Worm (Caenorhabditis elegans): Measurements from ENCODE around the gene Y54E2A.4.

Gene Y54E2A.4

DNA sequence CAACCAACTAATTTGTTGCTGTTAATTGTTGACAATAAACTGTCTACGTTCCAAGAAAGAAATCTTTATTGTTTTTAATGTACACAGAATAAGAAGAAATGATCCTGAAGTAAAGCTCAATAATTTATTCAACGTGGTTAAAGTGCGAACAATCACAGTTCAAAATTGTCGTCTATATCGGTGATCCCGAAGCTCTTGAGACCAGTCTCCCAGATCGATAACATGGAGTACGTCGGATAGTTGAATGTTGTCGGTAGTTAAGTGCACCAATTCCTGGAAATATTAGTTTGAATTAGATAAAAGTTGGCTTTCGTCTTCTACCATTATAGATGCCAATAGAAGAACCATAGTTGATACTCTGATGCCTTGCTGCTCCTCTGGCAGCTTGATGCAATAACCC, 61.7 kb downstream of the Y54E2A.4 start (continued):
- TF ChIP-seq attf-6 (GFP tag; IDR thresholded peaks at IDR 0.05) (0 out of 2 replicates have a peak, but pooled peaks have one; percentile 35), egrh-3 (GFP tag; IDR thresholded peaks at IDR 0.05) (no peak), aptf-2 (GFP tag; conservative IDR thresholded peaks at IDR 0.05) (no peak), snpc-3.4 (tag; optimal IDR thresholded peaks at IDR 0.05) (peak; percentile 66), D2030.7 (GFP tag; IDR thresholded peaks at IDR 0.05) (peak; percentile 35; the same call in 1 of the 2 replicates), madf-3 (GFP tag; IDR thresholded peaks at IDR 0.05) (0 out of 2 replicates have a peak, but pooled peaks have one; percentile 13), lin-35 (GFP tag; optimal IDR thresholded peaks at IDR 0.05) (peak in 1 of 3 experiments; percentile 42), hmg-1.2 (GFP tag; IDR thresholded peaks at IDR 0.05) (peak; percentile 18; the same call in 1 of the 2 replicates), F49E8.2 (tag; optimal IDR thresholded peaks at IDR 0.05; ENCODE audit: insufficient read depth) (peak; percentile 42), cebp-1 (GFP tag; IDR thresholded peaks at IDR 0.05) (no peak), cebp-1 (tag; optimal IDR thresholded peaks at IDR 0.05) (peak; percentile 2), F33H1.4 (GFP tag; IDR thresholded peaks at IDR 0.05) (peak; percentile 36), let-526 (GFP tag; IDR thresholded peaks at IDR 0.05) (no peak), dox-1 (GFP tag; IDR thresholded peaks at IDR 0.05) (no peak), rec-8 (tag; optimal IDR thresholded peaks at IDR 0.05) (no peak), efl-1 (GFP tag; optimal IDR thresholded peaks at IDR 0.05) (no peak), him-1 (tag; optimal IDR thresholded peaks at IDR 0.05) (peak; percentile 28), Y56A3A.18 (GFP tag; IDR thresholded peaks at IDR 0.05) (peak; percentile 44; the same call in 1 of the 2 replicates), chd-7 (tag; optimal IDR thresholded peaks at IDR 0.05) (no peak)

DNA sequence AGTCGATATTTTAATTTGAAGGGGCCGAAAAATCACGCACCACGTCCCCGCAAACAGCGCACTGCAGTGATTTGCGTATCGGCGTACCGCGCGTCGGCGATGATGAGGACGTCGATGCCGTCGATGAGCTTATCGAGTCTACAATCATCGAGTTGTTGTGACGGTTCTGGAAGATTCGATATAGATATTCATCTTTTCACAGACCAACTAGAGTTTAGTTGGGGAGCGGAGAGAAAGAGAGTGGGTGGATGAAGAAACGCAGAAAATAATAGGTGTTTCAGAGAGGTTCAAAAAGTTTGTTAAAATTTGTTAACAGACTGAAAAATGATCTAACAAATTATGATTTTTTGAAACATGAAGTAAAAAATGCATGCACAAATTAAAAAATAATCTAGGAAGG, 64.0 kb downstream of the Y54E2A.4 start, which contains the start of gene nhr-61:
Gene nhr-61 (minus strand): TSS at position 168 of the 400 bp plus-strand sequence.
- no peak for TF ChIP-seq hlh-12 (tag; optimal IDR thresholded peaks at IDR 0.05)
- no peak for TF ChIP-seq chd-7 (tag; optimal IDR thresholded peaks at IDR 0.05)
- TF ChIP-seq F49E8.2 (tag; optimal IDR thresholded peaks at IDR 0.05; ENCODE audit: insufficient read depth) = no peak
- TF ChIP-seq repo-1 (tag; optimal IDR thresholded peaks at IDR 0.05) = no peak
- no peak for TF ChIP-seq F57A8.1 (GFP tag; optimal IDR thresholded peaks at IDR 0.05)
- TF ChIP-seq nhr-90 (tag; optimal IDR thresholded peaks at IDR 0.05) = no peak
- no peak for TF ChIP-seq C06A6.2 (GFP tag; conservative IDR thresholded peaks at IDR 0.05)
- no peak for TF ChIP-seq cebp-1 (GFP tag; IDR thresholded peaks at IDR 0.05)
- TF ChIP-seq cebp-1 (tag; optimal IDR thresholded peaks at IDR 0.05) = no peak
- no peak for TF ChIP-seq F10E7.11 (tag; optimal IDR thresholded peaks at IDR 0.05)
- TF ChIP-seq atf-7 (tag; optimal IDR thresholded peaks at IDR 0.05) = no peak
- TF ChIP-seq xnd-1 (tag; optimal IDR thresholded peaks at IDR 0.05) = no peak
- no peak for TF ChIP-seq hlh-26 (GFP tag; conservative IDR thresholded peaks at IDR 0.05)
- TF ChIP-seq ceh-58 (GFP tag; IDR thresholded peaks at IDR 0.05) = no peak
- no peak for TF ChIP-seq snpc-3.4 (tag; optimal IDR thresholded peaks at IDR 0.05)
- TF ChIP-seq nhr-80 (tag; optimal IDR thresholded peaks at IDR 0.05) = no peak
- no peak for TF ChIP-seq nhr-27 (tag; optimal IDR thresholded peaks at IDR 0.05)
- no peak for TF ChIP-seq snpc-4 (GFP tag; optimal IDR thresholded peaks at IDR 0.05)
- no peak for TF ChIP-seq snpc-4 (tag; optimal IDR thresholded peaks at IDR 0.05)

DNA sequence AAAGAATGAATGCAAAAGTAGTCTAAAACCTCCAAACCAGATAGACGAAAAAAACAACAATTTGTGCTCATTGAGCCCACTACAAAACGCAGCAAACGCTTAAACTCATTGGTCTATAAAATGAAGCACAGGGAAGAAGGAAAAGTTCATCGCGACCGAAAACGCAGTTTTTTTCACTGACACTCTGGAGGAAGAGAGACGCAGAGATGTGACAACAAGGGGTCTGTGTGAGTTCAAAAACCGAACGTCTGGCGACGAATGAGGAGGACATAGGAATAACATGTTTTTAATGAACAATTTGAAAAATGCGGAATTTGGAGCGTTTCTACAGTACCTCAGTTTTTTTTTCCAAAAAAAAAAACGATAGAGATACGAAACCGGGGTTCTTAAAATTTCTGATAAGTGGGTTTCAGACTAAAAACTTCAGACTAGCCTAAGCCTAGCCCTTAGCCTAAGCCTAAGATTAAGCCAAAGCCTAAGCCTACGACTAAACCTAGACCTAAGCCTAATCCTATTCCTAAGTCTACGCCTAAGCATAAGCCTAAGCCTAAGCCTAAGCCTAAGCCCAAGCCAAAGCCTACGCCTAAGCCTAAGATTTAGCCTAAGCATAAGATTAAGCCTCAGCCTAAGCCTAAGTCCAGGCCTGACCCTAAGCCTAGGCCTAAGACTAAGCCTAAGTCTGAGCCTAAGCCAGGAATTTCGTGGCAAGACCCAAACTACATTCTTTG, 65.0 kb downstream of the Y54E2A.4 start:
- TF ChIP-seq nhr-80 (tag; optimal IDR thresholded peaks at IDR 0.05) (peak; percentile 32), Y53F4B.3 (GFP tag; IDR thresholded peaks at IDR 0.05) (no peak), hmg-1.2 (GFP tag; IDR thresholded peaks at IDR 0.05) (peak; percentile 25; the same call in 1 of the 2 replicates)
